Fruit fly (Drosophila melanogaster) whole organism, embryonic: ENCODE results near the gene CG12116.

Experiments used
- CG12769 ChIP-seq: fragments of 200-800 bp; sonication (Bioruptor generic); optimal IDR thresholded peaks from 2 replicates; lab custom pipeline; 2019; ENCODE audit warnings: missing biosample characterization, mild to moderate bottlenecking, missing genetic modification characterization, moderate library complexity
- CG13894 ChIP-seq: fragments of 200-800 bp; sonication (Bioruptor generic); optimal IDR thresholded peaks from 3 replicates; lab custom pipeline; 2018; ENCODE audit warnings: missing biosample characterization, mild to moderate bottlenecking, missing genetic modification characterization, moderate library complexity
- CG14860 ChIP-seq: fragments of 200-800 bp; sonication (Bioruptor generic); IDR thresholded peaks from 3 replicates; pipeline ENCODE4 v1.3.6; 2022; ENCODE audit warnings: missing biosample characterization, missing genetic modification characterization; ENCODE audit not compliant: partially characterized antibody
- CG17385 ChIP-seq: fragments of 200-800 bp; sonication (Bioruptor generic); optimal IDR thresholded peaks from 3 replicates; lab custom pipeline; 2018; ENCODE audit warnings: missing biosample characterization, mild to moderate bottlenecking, missing genetic modification characterization
- CG32532 ChIP-seq: fragments of 200-800 bp; sonication (Bioruptor generic); IDR thresholded peaks from 2 replicates; pipeline ENCODE4 v1.3.6; 2022; ENCODE audit warnings: missing biosample characterization, missing genetic modification characterization
- CG34422 ChIP-seq: fragments of 200-800 bp; sonication (Bioruptor generic); IDR thresholded peaks from 3 replicates; pipeline ENCODE4 v1.3.6; 2022; ENCODE audit warnings: missing biosample characterization, missing genetic modification characterization
- CG4360 ChIP-seq: fragments of 200-800 bp; sonication (Bioruptor generic); IDR thresholded peaks from 2 replicates; pipeline ENCODE4 v1.3.6; 2022; ENCODE audit warnings: missing biosample characterization, missing genetic modification characterization
- Chrac-16 ChIP-seq: fragments of 200-800 bp; sonication (Bioruptor generic); optimal IDR thresholded peaks from 3 replicates; lab custom pipeline; 2016; ENCODE audit warnings: missing biosample characterization, missing genetic modification characterization
- Drgx ChIP-seq: fragments of 200-800 bp; sonication (Bioruptor generic); IDR thresholded peaks from 2 replicates; pipeline ENCODE4 v1.3.6; 2022; ENCODE audit warnings: missing biosample characterization, missing genetic modification characterization
- Gug ChIP-seq: fragments of 200-800 bp; sonication (Bioruptor generic); IDR thresholded peaks from 4 replicates; pipeline ENCODE4 v1.3.6; 2022; ENCODE audit warnings: missing biosample characterization, missing genetic modification characterization
- Hr51 ChIP-seq, 2 experiments: fragments of 200-800 bp; sonication (Bioruptor generic); optimal IDR thresholded peaks; 2 replicates in 1 of 2; 3 replicates in 1 of 2; lab custom pipeline; 2016 to 2018; ENCODE audit warnings: missing biosample characterization in 2 of 2, missing genetic modification characterization in 2 of 2, mild to moderate bottlenecking in 1 of 2, moderate library complexity in 1 of 2
- Jarid2 ChIP-seq: fragments of 200-800 bp; sonication (Bioruptor generic); optimal IDR thresholded peaks from 3 replicates; lab custom pipeline; 2017; ENCODE audit warnings: mild to moderate bottlenecking, missing biosample characterization, missing genetic modification reagents, missing genetic modification characterization
- MBD-R2 ChIP-seq: fragments of 200-800 bp; sonication (Bioruptor generic); IDR thresholded peaks from 2 replicates; pipeline ENCODE4 v1.3.6; 2022; ENCODE audit warnings: missing biosample characterization, missing genetic modification characterization
- Med ChIP-seq: fragments of 200-800 bp; sonication (Bioruptor generic); peaks from one replicate; lab custom pipeline; 2016; ENCODE audit warnings: missing biosample characterization, missing genetic modification characterization, mild to moderate bottlenecking, inconsistent platforms, moderate library complexity
- Pdp1 ChIP-seq, 2 experiments: fragments of 200-800 bp; sonication (Bioruptor generic); optimal IDR thresholded peaks; 3 replicates each; lab custom pipeline; 2016; ENCODE audit warnings: missing biosample characterization in 2 of 2, missing genetic modification characterization in 2 of 2, mild to moderate bottlenecking in 1 of 2, moderate library complexity in 1 of 2
- Trl ChIP-seq, 3 experiments: fragments of >200 bp in 2 of 3; fragments of 200-800 bp in 1 of 3; sonication (Bioruptor generic) in 1 of 3; optimal IDR thresholded peaks; 2 replicates in 1 of 3; 3 replicates in 2 of 3; lab custom pipeline; 2016 to 2017; ENCODE audit warnings: missing biosample characterization in 1 of 3, missing genetic modification characterization in 1 of 3
- abd-A ChIP-seq: fragments of 200-800 bp; sonication (Bioruptor generic); optimal IDR thresholded peaks from 3 replicates; lab custom pipeline; 2019; ENCODE audit warnings: missing biosample characterization, mild to moderate bottlenecking, missing genetic modification characterization, moderate library complexity
- ash1 ChIP-seq: fragments of 200-800 bp; sonication (Bioruptor generic); optimal IDR thresholded peaks from 2 replicates; lab custom pipeline; 2018; ENCODE audit warnings: missing biosample characterization, mild to moderate bottlenecking, missing genetic modification characterization
- cg ChIP-seq: fragments of 200-800 bp; sonication (Bioruptor generic); optimal IDR thresholded peaks from 3 replicates; lab custom pipeline; 2019; ENCODE audit warnings: missing biosample characterization, mild to moderate bottlenecking, missing genetic modification characterization, moderate library complexity
- chinmo ChIP-seq: fragments of 200-800 bp; sonication (Bioruptor generic); IDR thresholded peaks from 4 replicates; pipeline ENCODE4 v1.3.6; 2022; ENCODE audit warnings: missing biosample characterization, missing genetic modification characterization; ENCODE audit not compliant: partially characterized antibody
- chm ChIP-seq: fragments of 200-800 bp; sonication (Bioruptor generic); IDR thresholded peaks from 2 replicates; pipeline ENCODE4 v1.3.6; 2022; ENCODE audit warnings: missing biosample characterization, missing genetic modification characterization
- dpn ChIP-seq, 2 experiments: fragments of 200-800 bp; sonication (Bioruptor generic); optimal IDR thresholded peaks; 3 replicates each; lab custom pipeline; 2016; ENCODE audit warnings: missing biosample characterization in 2 of 2, missing genetic modification characterization in 2 of 2
- ftz-f1 ChIP-seq: fragments of 200-800 bp; sonication (Bioruptor generic); optimal IDR thresholded peaks from 2 replicates; lab custom pipeline; 2016; ENCODE audit warnings: missing biosample characterization, missing genetic modification characterization
- gsb ChIP-seq: fragments of 200-800 bp; sonication (Bioruptor generic); IDR thresholded peaks from 2 replicates; pipeline ENCODE4 v1.3.6; 2022; ENCODE audit warnings: missing biosample characterization, missing genetic modification characterization
- kni ChIP-seq: fragments of 200-800 bp; sonication (Bioruptor generic); optimal IDR thresholded peaks from 3 replicates; lab custom pipeline; 2017; ENCODE audit warnings: mild to moderate bottlenecking, missing biosample characterization, missing genetic modification reagents, missing genetic modification characterization
- nom ChIP-seq: fragments of 200-800 bp; sonication (Bioruptor generic); optimal IDR thresholded peaks from 2 replicates; lab custom pipeline; 2017; ENCODE audit warnings: missing biosample characterization, missing genetic modification characterization, mild to moderate bottlenecking, moderate library complexity, missing genetic modification reagents
- pros ChIP-seq: fragments of 200-800 bp; sonication (Bioruptor generic); optimal IDR thresholded peaks from 3 replicates; lab custom pipeline; 2019; ENCODE audit warnings: missing biosample characterization, mild to moderate bottlenecking, missing genetic modification characterization, moderate library complexity
- rib ChIP-seq: fragments of 200-800 bp; sonication (Bioruptor generic); IDR thresholded peaks from 2 replicates; pipeline ENCODE4 v1.3.6; 2022; ENCODE audit warnings: missing biosample characterization, missing genetic modification characterization
- schlank ChIP-seq: fragments of 200-800 bp; sonication (Bioruptor generic); optimal IDR thresholded peaks from 2 replicates; lab custom pipeline; 2018; ENCODE audit warnings: missing biosample characterization, mild to moderate bottlenecking, missing genetic modification characterization
- sqz ChIP-seq: fragments of 200-800 bp; sonication (Bioruptor generic); optimal IDR thresholded peaks from 3 replicates; lab custom pipeline; 2018; ENCODE audit warnings: missing biosample characterization, mild to moderate bottlenecking, missing genetic modification characterization
- sug ChIP-seq: fragments of 200-800 bp; optimal IDR thresholded peaks from 2 replicates; lab custom pipeline; 2019; ENCODE audit warnings: missing biosample characterization, mild to moderate bottlenecking, missing genetic modification characterization, moderate library complexity
- wek ChIP-seq: fragments of 200-800 bp; sonication (Bioruptor generic); optimal IDR thresholded peaks from 3 replicates; lab custom pipeline; 2018; ENCODE audit warnings: missing biosample characterization, mild to moderate bottlenecking, missing genetic modification characterization, moderate library complexity
- yki ChIP-seq: fragments of >200 bp; optimal IDR thresholded peaks from 3 replicates; lab custom pipeline; 2018
- z ChIP-seq: fragments of 200-800 bp; sonication (Bioruptor generic); IDR thresholded peaks from 3 replicates; pipeline ENCODE4 v1.3.6; 2022; ENCODE audit warnings: missing biosample characterization, missing genetic modification characterization

CG12116 gene

dm6 chrX:8468962-8469459, at the start of gene CG12116:
Gene CG12116 (minus strand): TSS chrX:8469012.
- TF ChIP-seq Pdp1 (GFP tag; optimal IDR thresholded peaks at IDR 0.05; lab: Kevin White, UChicago) (peak in 1 of 2 experiments; percentile 24), sug (tag; lab: Kevin White, UChicago) (peak; percentile 25), CG14860 (GFP tag; lab: Robert Waterston, UW) (no peak)

DNA sequence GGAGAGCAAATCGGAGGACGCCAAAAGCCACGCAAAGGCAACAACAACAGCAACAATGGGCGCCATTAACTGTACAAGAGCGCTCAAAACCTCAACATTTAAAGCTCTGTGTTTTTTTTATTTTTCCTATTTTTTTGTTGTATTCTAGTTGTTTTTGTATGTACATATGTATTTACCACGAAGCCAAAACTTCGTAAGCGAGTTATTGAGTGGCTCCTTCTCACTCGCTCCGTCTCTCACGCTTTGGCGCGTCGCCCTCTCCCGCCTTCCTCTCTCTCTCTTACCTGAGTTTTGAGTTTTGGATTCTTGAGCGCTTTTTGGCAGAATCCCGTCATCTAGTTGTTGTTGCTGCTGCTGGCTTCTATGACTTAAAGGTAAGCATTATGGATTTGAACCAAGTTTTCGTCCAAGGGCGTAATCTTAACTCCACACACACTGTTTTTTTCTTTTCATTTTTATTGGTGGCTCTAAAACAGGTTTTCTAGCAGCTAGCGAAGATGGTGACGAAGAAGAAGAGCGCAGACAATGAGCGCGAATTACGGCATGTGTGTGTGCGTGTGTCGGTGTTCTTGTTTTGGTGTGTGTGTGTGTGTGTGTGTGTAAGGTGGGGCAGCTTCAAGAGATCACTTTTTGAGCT, 49.3 kb upstream of the CG12116 start:
- TF ChIP-seq CG13894 (tag; lab: Kevin White, UChicago): peak; percentile 54
- TF ChIP-seq CG17385 (GFP tag; lab: Kevin White, UChicago): peak; percentile 84
- peak; percentile 51 for TF ChIP-seq abd-A (tag; lab: Kevin White, UChicago)
- no peak for TF ChIP-seq Gug (GFP tag; lab: Robert Waterston, UW)
- no peak for TF ChIP-seq gsb (GFP tag; lab: Robert Waterston, UW)
- TF ChIP-seq ftz-f1 (GFP tag; lab: Kevin White, UChicago): peak; percentile 13
- TF ChIP-seq cg (GFP tag; lab: Kevin White, UChicago): peak; percentile 83
- peak; percentile 54 for TF ChIP-seq sqz (GFP tag; lab: Kevin White, UChicago)
- TF ChIP-seq CG4360: peak; percentile 65
- TF ChIP-seq pros (GFP tag; lab: Kevin White, UChicago): peak; percentile 89
- no peak; the same call in 1 of the 2 replicates for TF ChIP-seq MBD-R2 (GFP tag; lab: Robert Waterston, UW)
- no peak for TF ChIP-seq schlank (tag; lab: Kevin White, UChicago)
- TF ChIP-seq rib: peak; percentile 55; the same call in 1 of the 2 replicates
- no peak for TF ChIP-seq dpn (GFP tag; optimal IDR thresholded peaks at IDR 0.05; lab: Kevin White, UChicago)
- peak; percentile 77 for TF ChIP-seq kni (GFP tag; lab: Kevin White, UChicago)
- no peak for TF ChIP-seq Hr51 (GFP tag; optimal IDR thresholded peaks at IDR 0.05; lab: Kevin White, UChicago)
- TF ChIP-seq nom (GFP tag; lab: Kevin White, UChicago): peak; percentile 65
- TF ChIP-seq chinmo (GFP tag; lab: Robert Waterston, UW): peak; percentile 75; the same call in 1 of the 4 replicates
- peak; percentile 14 for TF ChIP-seq CG12769 (tag; lab: Kevin White, UChicago)
- no peak for TF ChIP-seq ash1 (GFP tag; lab: Kevin White, UChicago)
- TF ChIP-seq Jarid2 (GFP tag; lab: Kevin White, UChicago): no peak
- TF ChIP-seq wek: no peak
- TF ChIP-seq Chrac-16 (GFP tag; lab: Kevin White, UChicago): no peak
- TF ChIP-seq Med (GFP tag; lab: Kevin White, UChicago): peak; percentile 55
- 0 out of 2 replicates have a peak, but pooled peaks have one; percentile 18 for TF ChIP-seq Drgx (GFP tag; lab: Robert Waterston, UW)
- 0 out of 2 replicates have a peak, but pooled peaks have one; percentile 23 for TF ChIP-seq chm (GFP tag; lab: Robert Waterston, UW)
- TF ChIP-seq yki (lab: Kevin White, UChicago): peak; percentile 11
- no peak for TF ChIP-seq CG34422 (GFP tag; lab: Robert Waterston, UW)
- TF ChIP-seq Trl (optimal IDR thresholded peaks at IDR 0.05; lab: Kevin White, UChicago): peak; percentile 71 to 87
- no peak for TF ChIP-seq Trl (GFP tag; optimal IDR thresholded peaks at IDR 0.05; lab: Kevin White, UChicago)
- TF ChIP-seq CG32532 (GFP tag; lab: Robert Waterston, UW): 0 out of 2 replicates have a peak, but pooled peaks have one; percentile 4
- TF ChIP-seq z: peak; percentile 95
- TF ChIP-seq, all 482 proteins: peak for 20
